Worm (Caenorhabditis elegans): ENCODE measurements around the gene F14B8.5.

The F14B8.5 gene

DNA sequence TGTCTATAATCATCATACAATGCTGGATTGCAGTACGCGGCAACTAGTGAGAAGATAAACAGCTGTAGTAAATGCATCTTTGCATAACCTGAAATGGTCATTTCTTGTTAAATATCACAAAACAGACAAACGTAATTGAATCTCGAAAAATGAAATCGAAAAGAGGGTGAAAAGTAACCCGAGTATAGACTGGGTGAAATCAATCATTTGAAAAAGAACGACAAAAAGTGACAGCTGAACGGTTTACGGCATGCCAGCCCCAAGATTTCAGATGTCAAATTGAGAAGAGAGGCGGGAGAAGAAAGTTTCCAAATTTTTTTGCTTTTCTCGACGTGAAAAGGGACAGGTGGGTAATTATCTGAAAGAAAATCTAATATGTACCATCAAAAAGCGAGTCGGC is 28.7 kb downstream of the F14B8.5 start, which contains the start of gene F14B8.4:
TSS of gene F14B8.4 (minus strand) at position 101 of the 400 bp plus-strand sequence.
- TF ChIP-seq ceh-28 (tag; optimal IDR thresholded peaks at IDR 0.05) (no peak), nhr-43 (tag; optimal IDR thresholded peaks at IDR 0.05; ENCODE audit: poor library complexity, severe bottlenecking) (no peak), pha-4 (tag; optimal IDR thresholded peaks at IDR 0.05) (no peak)

DNA sequence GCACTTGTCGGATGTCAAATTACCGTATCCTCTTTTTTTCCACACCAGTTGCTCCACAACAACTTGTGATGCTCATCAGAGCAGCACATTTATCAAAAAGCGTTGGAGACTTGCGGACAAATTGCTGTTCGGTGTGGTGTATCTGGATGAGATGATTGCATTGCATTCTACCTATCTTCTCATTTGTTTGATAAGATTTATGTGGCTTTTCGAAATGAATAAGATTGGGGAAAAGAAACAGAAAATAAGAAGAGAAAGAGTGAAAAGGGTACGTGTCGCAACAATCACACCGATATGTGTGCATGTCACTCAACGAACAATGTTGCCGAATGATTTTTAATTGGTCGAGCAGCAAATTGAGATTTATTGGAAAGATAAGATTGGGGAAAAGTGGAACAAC is 34.4 kb downstream of the F14B8.5 start:
- TF ChIP-seq lin-39 (tag; optimal IDR thresholded peaks at IDR 0.05): peak; percentile 35
- peak; percentile 87 for TF ChIP-seq egl-5 (tag; optimal IDR thresholded peaks at IDR 0.05)
- TF ChIP-seq elt-1 (tag; optimal IDR thresholded peaks at IDR 0.05): peak; percentile 41
- no peak for TF ChIP-seq hmg-11 (tag; optimal IDR thresholded peaks at IDR 0.05)

DNA sequence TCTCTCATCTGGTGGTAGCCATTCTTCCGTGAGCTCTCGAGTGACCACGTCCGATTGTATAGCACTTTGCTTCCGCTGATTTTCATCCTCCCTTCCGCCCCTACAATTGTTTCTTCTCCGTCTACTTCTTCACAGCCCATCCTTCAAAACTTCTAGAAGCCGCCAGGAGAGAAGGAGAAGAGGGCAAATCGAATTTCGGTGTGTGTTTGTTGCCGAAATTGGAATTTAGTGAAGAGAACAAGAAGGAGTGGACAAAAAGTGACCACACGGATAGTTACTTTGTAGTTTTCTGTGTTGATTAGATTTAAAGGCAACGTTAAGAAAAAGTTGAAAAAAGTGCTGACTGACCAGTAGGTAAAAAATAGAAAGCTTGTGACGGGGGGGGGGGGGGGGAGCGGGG is 35.4 kb downstream of the F14B8.5 start:
- no peak for TF ChIP-seq ceh-9 (tag; optimal IDR thresholded peaks at IDR 0.05)
- TF ChIP-seq sea-2 (GFP tag; optimal IDR thresholded peaks at IDR 0.05): no peak
- no peak for TF ChIP-seq elt-3 (tag; optimal IDR thresholded peaks at IDR 0.05)
- no peak for TF ChIP-seq nhr-67 (tag; optimal IDR thresholded peaks at IDR 0.05)
- no peak for TF ChIP-seq fkh-2 (tag; optimal IDR thresholded peaks at IDR 0.05)
- no peak for TF ChIP-seq ceh-28 (tag; optimal IDR thresholded peaks at IDR 0.05)
- TF ChIP-seq lin-39 (tag; optimal IDR thresholded peaks at IDR 0.05): no peak
- TF ChIP-seq nhr-11 (tag; optimal IDR thresholded peaks at IDR 0.05): no peak
- no peak for TF ChIP-seq aly-2 (tag; optimal IDR thresholded peaks at IDR 0.05)
- no peak for TF ChIP-seq ceh-82 (tag; optimal IDR thresholded peaks at IDR 0.05)
- TF ChIP-seq fkh-10 (GFP tag; optimal IDR thresholded peaks at IDR 0.05): no peak
- no peak for TF ChIP-seq mdl-1 (tag; optimal IDR thresholded peaks at IDR 0.05)
- no peak for TF ChIP-seq elt-2 (tag; optimal IDR thresholded peaks at IDR 0.05)
- no peak for TF ChIP-seq ztf-4 (tag; optimal IDR thresholded peaks at IDR 0.05)
- TF ChIP-seq nhr-28 (tag; optimal IDR thresholded peaks at IDR 0.05): no peak
- no peak for TF ChIP-seq nhr-237 (tag; optimal IDR thresholded peaks at IDR 0.05)

DNA sequence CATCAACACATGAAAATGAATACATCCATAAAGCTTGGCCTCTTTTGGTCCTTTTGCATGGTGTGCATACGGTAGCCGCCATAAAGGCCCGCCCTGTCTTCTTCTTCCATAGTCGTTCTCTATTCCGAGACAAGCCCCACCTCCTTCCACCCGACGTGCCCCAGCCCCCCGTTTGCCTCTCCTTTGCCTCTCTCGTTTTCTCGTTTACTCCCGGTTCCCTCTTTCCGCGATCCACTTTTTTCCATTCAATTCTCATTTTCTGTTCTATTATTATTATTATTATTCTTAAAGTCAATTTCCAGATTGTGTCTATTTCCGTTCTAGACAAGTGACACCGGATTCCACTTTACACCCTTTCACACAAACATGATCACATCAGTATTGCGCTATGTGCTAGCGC is 39.1 kb downstream of the F14B8.5 start, which contains the start of gene unc-6:
TSS of gene unc-6 (plus strand) at position 301 of the 400 bp plus-strand sequence.
- no peak for TF ChIP-seq lin-15B (tag; optimal IDR thresholded peaks at IDR 0.05)
- TF ChIP-seq pha-4 (tag; optimal IDR thresholded peaks at IDR 0.05): no peak

DNA sequence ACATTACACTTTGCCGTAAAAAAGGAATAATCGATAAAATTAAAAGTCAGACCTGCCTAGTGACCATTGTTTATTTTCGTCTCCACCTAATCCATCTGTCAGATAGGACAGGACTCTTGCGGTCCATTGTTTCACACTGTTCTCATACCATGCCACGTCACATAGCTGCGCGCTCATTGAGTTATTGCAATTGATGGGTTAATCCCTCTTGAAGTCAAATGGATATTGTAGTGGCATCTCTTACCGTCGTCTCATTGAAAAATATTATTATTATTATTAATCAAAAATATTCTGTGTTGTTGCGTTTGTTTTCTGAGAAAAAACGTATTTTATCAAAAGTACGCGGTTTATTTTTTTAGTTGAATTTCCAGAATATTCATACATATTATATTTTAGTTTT is 40.3 kb downstream of the F14B8.5 start:
- TF ChIP-seq nhr-25 (tag; optimal IDR thresholded peaks at IDR 0.05): no peak

DNA sequence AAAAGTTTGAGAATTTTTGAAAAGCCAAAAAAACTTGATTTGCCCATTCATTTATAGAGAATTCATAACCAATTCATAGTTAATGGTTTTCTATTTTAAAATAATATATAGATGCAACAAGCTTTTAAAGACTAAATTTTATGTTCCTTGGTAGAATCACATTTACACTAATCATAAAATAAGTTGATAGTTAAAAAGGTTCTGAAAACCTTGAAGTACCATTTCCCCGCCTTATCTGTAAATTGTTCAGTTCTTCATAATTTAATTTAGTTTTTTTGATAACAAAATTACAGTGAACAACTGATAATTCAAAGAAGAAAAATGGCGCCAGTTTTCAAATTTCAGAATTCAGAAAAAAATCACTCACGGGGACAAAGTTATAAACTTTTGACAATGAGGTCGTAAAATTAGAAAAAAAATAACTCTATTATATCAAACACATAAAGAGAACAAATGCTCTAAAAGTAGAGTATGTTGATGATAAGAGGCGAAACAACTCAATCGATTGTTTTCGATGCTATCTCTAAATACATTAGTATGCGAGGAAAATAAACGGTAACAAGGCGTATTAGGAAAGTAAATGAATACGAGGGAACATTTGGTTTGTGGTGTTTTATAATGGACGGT is 43.2 kb downstream of the F14B8.5 start, which contains the start of gene F41C6.7:
TSS of gene F41C6.7 (minus strand) at position 51 of the 627 bp plus-strand sequence.
- TF ChIP-seq nhr-12 (tag; optimal IDR thresholded peaks at IDR 0.05): no peak
- no peak for TF ChIP-seq nhr-67 (tag; optimal IDR thresholded peaks at IDR 0.05)
- TF ChIP-seq mdl-1 (tag; optimal IDR thresholded peaks at IDR 0.05): no peak
- TF ChIP-seq pqm-1 (tag; optimal IDR thresholded peaks at IDR 0.05): peak; percentile 72
- no peak for TF ChIP-seq nhr-43 (tag; optimal IDR thresholded peaks at IDR 0.05; ENCODE audit: poor library complexity, severe bottlenecking)
- no peak for TF ChIP-seq nfya-1 (tag; optimal IDR thresholded peaks at IDR 0.05; ENCODE audit: insufficient read depth)
- no peak for TF ChIP-seq sea-2 (GFP tag; optimal IDR thresholded peaks at IDR 0.05)
- TF ChIP-seq pha-4 (tag; optimal IDR thresholded peaks at IDR 0.05): peak; percentile 8
- TF ChIP-seq skn-1 (tag; optimal IDR thresholded peaks at IDR 0.05): no peak
- TF ChIP-seq elt-2 (tag; optimal IDR thresholded peaks at IDR 0.05): peak; percentile 88
- no peak for TF ChIP-seq mml-1 (tag; optimal IDR thresholded peaks at IDR 0.05)

DNA sequence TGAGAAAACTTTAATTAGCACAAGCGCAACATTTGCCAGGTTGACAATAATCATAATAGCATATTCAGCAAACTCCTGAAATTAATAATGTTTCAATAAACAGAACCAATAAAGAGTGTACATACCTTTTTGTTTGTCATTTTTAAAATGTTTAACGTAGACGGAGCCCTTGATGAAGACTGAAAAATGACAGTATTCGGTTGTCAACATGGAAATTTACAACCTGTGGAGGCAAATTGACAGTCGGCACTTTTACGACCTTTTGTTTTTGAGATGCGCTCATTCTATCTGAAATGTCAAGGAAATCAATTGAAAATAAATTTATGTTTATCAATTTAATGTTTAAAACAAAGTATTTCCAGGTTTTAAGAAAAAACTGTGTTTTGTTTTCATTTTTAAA is 44.1 kb downstream of the F14B8.5 start:
- peak; percentile 59 for TF ChIP-seq elt-2 (tag; optimal IDR thresholded peaks at IDR 0.05)
- no peak for TF ChIP-seq lin-39 (tag; optimal IDR thresholded peaks at IDR 0.05)
- TF ChIP-seq tbx-2 (tag; optimal IDR thresholded peaks at IDR 0.05): no peak
- no peak for TF ChIP-seq lsy-12 (tag; optimal IDR thresholded peaks at IDR 0.05)
- no peak for TF ChIP-seq fkh-10 (GFP tag; optimal IDR thresholded peaks at IDR 0.05)
- TF ChIP-seq pqm-1 (tag; optimal IDR thresholded peaks at IDR 0.05): peak; percentile 5
- TF ChIP-seq pha-4 (tag; optimal IDR thresholded peaks at IDR 0.05): peak; percentile 48
